Fruit fly (Drosophila melanogaster): Measurements from ENCODE around the gene Smn.

Gene Smn

dm6 chr3L:16567495-16567894, 13.9 kb downstream of the Smn start (continued):
- TF ChIP-seq otp (GFP tag; IDR thresholded peaks at IDR 0.05) = peak; percentile 55; the same call in 2 of the 3 replicates
- peak; percentile 53 for TF ChIP-seq CG9727 (GFP tag; optimal IDR thresholded peaks at IDR 0.05)
- TF ChIP-seq CG2202 (tag; optimal IDR thresholded peaks at IDR 0.05) = peak; percentile 63
- TF ChIP-seq CG11247 (GFP tag; IDR thresholded peaks at IDR 0.05) = no peak
- TF ChIP-seq trem (tag; optimal IDR thresholded peaks at IDR 0.05) = peak; percentile 61
- peak; percentile 68 for TF ChIP-seq D19A (tag; optimal IDR thresholded peaks at IDR 0.05)
- TF ChIP-seq CG6813 (GFP tag; optimal IDR thresholded peaks at IDR 0.05) = peak; percentile 2
- no peak for TF ChIP-seq Dip2 (GFP tag; IDR thresholded peaks at IDR 0.05)
- TF ChIP-seq rib (GFP tag; IDR thresholded peaks at IDR 0.05) = no peak
- TF ChIP-seq HLH4C (GFP tag; IDR thresholded peaks at IDR 0.05; ENCODE audit: partially characterized antibody) = no peak
- TF ChIP-seq MESR4 (GFP tag; optimal IDR thresholded peaks at IDR 0.05) = no peak
- 0 out of 3 replicates have a peak, but pooled peaks have one; percentile 33 for TF ChIP-seq croc (GFP tag; conservative IDR thresholded peaks at IDR 0.05)
- TF ChIP-seq psq (GFP tag; optimal IDR thresholded peaks at IDR 0.05) = no peak
- peak; percentile 73 for TF ChIP-seq fd96Cb (tag; optimal IDR thresholded peaks at IDR 0.05)
- TF ChIP-seq dysf (GFP tag; IDR thresholded peaks at IDR 0.05) = peak; percentile 57; the same call in 2 of the 3 replicates
- TF ChIP-seq MTF-1 (GFP tag; optimal IDR thresholded peaks at IDR 0.05; ENCODE audit: borderline replicate concordance) = peak; percentile 28
- no peak for TF ChIP-seq chn (GFP tag; optimal IDR thresholded peaks at IDR 0.05)
- TF ChIP-seq CG11093 (GFP tag; IDR thresholded peaks at IDR 0.05) = no peak
- peak; percentile 39 for TF ChIP-seq CG12942 (GFP tag; optimal IDR thresholded peaks at IDR 0.05)
- peak; percentile 49 for TF ChIP-seq scrt (GFP tag; optimal IDR thresholded peaks at IDR 0.05)
- TF ChIP-seq CG6854 (GFP tag; optimal IDR thresholded peaks at IDR 0.05) = no peak
- no peak for TF ChIP-seq CG31224 (GFP tag; IDR thresholded peaks at IDR 0.05)
- TF ChIP-seq Sox100B (GFP tag; optimal IDR thresholded peaks at IDR 0.05) = peak; percentile 68
- TF ChIP-seq CG5180 (GFP tag; optimal IDR thresholded peaks at IDR 0.05) = peak; percentile 45
- no peak for TF ChIP-seq Poxn (GFP tag; IDR thresholded peaks at IDR 0.05)
- no peak for TF ChIP-seq CG34422 (GFP tag; IDR thresholded peaks at IDR 0.05)
- TF ChIP-seq CG10274 (GFP tag; optimal IDR thresholded peaks at IDR 0.05) = no peak
- TF ChIP-seq fru (optimal IDR thresholded peaks at IDR 0.05) = no peak
- peak; percentile 20 for TF ChIP-seq Max (GFP tag; optimal IDR thresholded peaks at IDR 0.05)
- TF ChIP-seq ci (GFP tag; IDR thresholded peaks at IDR 0.05) = peak; percentile 85
- no peak for TF ChIP-seq CG13894 (tag; optimal IDR thresholded peaks at IDR 0.05)
- peak; percentile 60; the same call in 1 of the 2 replicates for TF ChIP-seq vvl (GFP tag; IDR thresholded peaks at IDR 0.05)
- no peak for TF ChIP-seq CG11085 (GFP tag; IDR thresholded peaks at IDR 0.05)
- no peak for TF ChIP-seq danr (GFP tag; IDR thresholded peaks at IDR 0.05)
- TF ChIP-seq CG6765 (GFP tag; optimal IDR thresholded peaks at IDR 0.05) = no peak
- TF ChIP-seq CG4282 (GFP tag; optimal IDR thresholded peaks at IDR 0.05) = no peak
- no peak for TF ChIP-seq gcm2 (GFP tag; optimal IDR thresholded peaks at IDR 0.05)
- peak; percentile 19 for TF ChIP-seq CG6654 (GFP tag; optimal IDR thresholded peaks at IDR 0.05)
- TF ChIP-seq CG2129 (GFP tag; IDR thresholded peaks at IDR 0.05; ENCODE audit: partially characterized antibody) = no peak
- no peak for TF ChIP-seq eyg (GFP tag; optimal IDR thresholded peaks at IDR 0.05)
- peak; percentile 2 for TF ChIP-seq BtbVII (GFP tag; optimal IDR thresholded peaks at IDR 0.05)
- TF ChIP-seq slbo (GFP tag; IDR thresholded peaks at IDR 0.05) = peak; percentile 35
- no peak for TF ChIP-seq cad (GFP tag; optimal IDR thresholded peaks at IDR 0.05)
- no peak for TF ChIP-seq en (GFP tag; optimal IDR thresholded peaks at IDR 0.05)
- TF ChIP-seq sob (GFP tag; IDR thresholded peaks at IDR 0.05) = no peak
- TF ChIP-seq gem (tag; optimal IDR thresholded peaks at IDR 0.05) = peak; percentile 83
- peak in 1 of 2 experiments; percentile 18 for TF ChIP-seq chif (GFP tag; optimal IDR thresholded peaks at IDR 0.05)
- no peak for TF ChIP-seq kni (GFP tag; optimal IDR thresholded peaks at IDR 0.05)
- TF ChIP-seq CG3995 (GFP tag; optimal IDR thresholded peaks at IDR 0.05) = no peak
- TF ChIP-seq CG7786 (GFP tag; optimal IDR thresholded peaks at IDR 0.05) = no peak
- no peak for TF ChIP-seq fd3F (GFP tag; optimal IDR thresholded peaks at IDR 0.05)
- no peak for TF ChIP-seq CG32772 (GFP tag; IDR thresholded peaks at IDR 0.05)

Data from whole organism, embryonic.